Fruit fly (Drosophila melanogaster) whole organism, embryonic: Measurements from ENCODE around the gene CG44836.
A peak's percentile ranks its signal among the peaks of the same experiment; 100 is the strongest.

ENCODE experiments used
- Blimp-1 ChIP-seq: fragments of 200-800 bp; sonication (Bioruptor generic); optimal IDR thresholded peaks from 3 replicates; lab custom pipeline; 2018; ENCODE audit warnings: missing biosample characterization, missing genetic modification characterization, mild to moderate bottlenecking, moderate library complexity, missing genetic modification reagents
- CG10462 ChIP-seq: fragments of 200-800 bp; sonication (Bioruptor generic); optimal IDR thresholded peaks from 2 replicates; lab custom pipeline; 2016; ENCODE audit warnings: missing biosample characterization, missing genetic modification characterization
- CG11093 ChIP-seq: fragments of 200-800 bp; sonication (Bioruptor generic); IDR thresholded peaks from 3 replicates; pipeline ENCODE4 v1.3.6; 2022; ENCODE audit warnings: missing biosample characterization, missing genetic modification characterization
- CG11696 ChIP-seq: fragments of 200-800 bp; sonication (Bioruptor generic); IDR thresholded peaks from 2 replicates; pipeline ENCODE4 v1.3.6; 2022; ENCODE audit warnings: missing biosample characterization, missing genetic modification characterization
- CG12155 ChIP-seq: fragments of 200-800 bp; sonication (Bioruptor generic); optimal IDR thresholded peaks from 3 replicates; lab custom pipeline; 2016; ENCODE audit warnings: missing biosample characterization, missing genetic modification characterization
- CG12236 ChIP-seq: fragments of 200-800 bp; sonication (Bioruptor generic); optimal IDR thresholded peaks from 2 replicates; lab custom pipeline; 2016; ENCODE audit warnings: missing biosample characterization, missing genetic modification characterization
- CG13424 ChIP-seq: fragments of 200-800 bp; sonication (Bioruptor generic); optimal IDR thresholded peaks from 2 replicates; lab custom pipeline; 2019; ENCODE audit warnings: missing biosample characterization, mild to moderate bottlenecking, missing genetic modification characterization, moderate library complexity
- CG14667 ChIP-seq: fragments of 200-800 bp; sonication (Bioruptor generic); IDR thresholded peaks from 2 replicates; pipeline ENCODE4 v1.3.6; 2022; ENCODE audit warnings: missing biosample characterization, missing genetic modification characterization
- CG15269 ChIP-seq: fragments of 200-800 bp; sonication (Bioruptor generic); optimal IDR thresholded peaks from 2 replicates; lab custom pipeline; 2018; ENCODE audit warnings: missing biosample characterization, mild to moderate bottlenecking, missing genetic modification characterization, moderate library complexity
- CG15601 ChIP-seq: fragments of 200-800 bp; sonication (Bioruptor generic); optimal IDR thresholded peaks from 3 replicates; lab custom pipeline; 2019; ENCODE audit warnings: missing biosample characterization, mild to moderate bottlenecking, missing genetic modification characterization, moderate library complexity
- CG16779 ChIP-seq: fragments of 200-800 bp; sonication (Bioruptor generic); IDR thresholded peaks from 2 replicates; pipeline ENCODE4 v1.3.6; 2022; ENCODE audit warnings: missing biosample characterization, missing genetic modification characterization
- CG17361 ChIP-seq: fragments of 200-800 bp; sonication (Bioruptor generic); IDR thresholded peaks from 3 replicates; pipeline ENCODE4 v1.3.6; 2022; ENCODE audit warnings: missing biosample characterization, missing genetic modification characterization
- CG17912 ChIP-seq: fragments of 200-800 bp; sonication (Bioruptor generic); optimal IDR thresholded peaks from 2 replicates; lab custom pipeline; 2018; ENCODE audit warnings: missing biosample characterization, mild to moderate bottlenecking, missing genetic modification characterization
- CG18262 ChIP-seq: fragments of 200-800 bp; optimal IDR thresholded peaks from 3 replicates; lab custom pipeline; 2019; ENCODE audit warnings: missing biosample characterization, mild to moderate bottlenecking, missing genetic modification characterization, moderate library complexity
- CG31224 ChIP-seq: fragments of 200-800 bp; sonication (Bioruptor generic); IDR thresholded peaks from 2 replicates; pipeline ENCODE4 v1.3.6; 2022; ENCODE audit warnings: missing biosample characterization, missing genetic modification characterization
- CG32772 ChIP-seq: fragments of 200-800 bp; sonication (Bioruptor generic); IDR thresholded peaks from 2 replicates; pipeline ENCODE4 v1.3.6; 2022; ENCODE audit warnings: missing biosample characterization, missing genetic modification characterization
- CG3995 ChIP-seq: fragments of 200-800 bp; sonication (Bioruptor generic); optimal IDR thresholded peaks from 3 replicates; lab custom pipeline; 2016; ENCODE audit warnings: missing biosample characterization, missing genetic modification characterization
- CG4424 ChIP-seq: fragments of 200-800 bp; sonication (Bioruptor generic); optimal IDR thresholded peaks from 3 replicates; lab custom pipeline; 2016; ENCODE audit warnings: missing biosample characterization, missing genetic modification characterization
- CG4707 ChIP-seq: fragments of 200-800 bp; sonication (Bioruptor generic); optimal IDR thresholded peaks from 2 replicates; lab custom pipeline; 2018; ENCODE audit warnings: missing biosample characterization, mild to moderate bottlenecking, missing genetic modification characterization, moderate library complexity
- CG8089 ChIP-seq: fragments of 200-800 bp; sonication (Bioruptor generic); optimal IDR thresholded peaks from 3 replicates; lab custom pipeline; 2016; ENCODE audit warnings: missing biosample characterization, missing genetic modification characterization
- CG9609 ChIP-seq: fragments of 200-800 bp; sonication (Bioruptor generic); optimal IDR thresholded peaks from 3 replicates; lab custom pipeline; 2016; ENCODE audit warnings: missing biosample characterization, missing genetic modification characterization
- CG9932 ChIP-seq: fragments of 200-800 bp; sonication (Bioruptor generic); IDR thresholded peaks from 2 replicates; pipeline ENCODE4 v1.3.6; 2022; ENCODE audit warnings: missing biosample characterization, missing genetic modification characterization
- Deaf1 ChIP-seq: fragments of 200-800 bp; optimal IDR thresholded peaks from 3 replicates; lab custom pipeline; 2019; ENCODE audit warnings: missing biosample characterization, mild to moderate bottlenecking, missing genetic modification characterization, moderate library complexity
- Dfd ChIP-seq, 2 experiments: fragments of >200 bp; optimal IDR thresholded peaks; 2 replicates each; lab custom pipeline; 2017; ENCODE audit warnings: missing biosample characterization in 2 of 2, missing genetic modification characterization in 2 of 2
- Hr39 ChIP-seq: fragments of >200 bp; optimal IDR thresholded peaks from 2 replicates; lab custom pipeline; 2017
- Nf-YB ChIP-seq: fragments of 200-800 bp; sonication (Bioruptor generic); optimal IDR thresholded peaks from 3 replicates; lab custom pipeline; 2019; ENCODE audit warnings: missing biosample characterization, mild to moderate bottlenecking, missing genetic modification characterization, moderate library complexity
- Rx ChIP-seq: fragments of 200-800 bp; sonication (Bioruptor generic); IDR thresholded peaks from 2 replicates; pipeline ENCODE4 v1.3.6; 2022; ENCODE audit warnings: missing biosample characterization, missing genetic modification characterization
- Side ChIP-seq: fragments of 200-800 bp; sonication (Bioruptor generic); optimal IDR thresholded peaks from 2 replicates; lab custom pipeline; 2016; ENCODE audit warnings: missing biosample characterization, missing genetic modification characterization
- Vsx1 ChIP-seq: fragments of 200-800 bp; sonication (Bioruptor generic); optimal IDR thresholded peaks from 2 replicates; lab custom pipeline; 2017; ENCODE audit warnings: missing biosample characterization, mild to moderate bottlenecking, missing genetic modification characterization, missing genetic modification reagents
- Xbp1 ChIP-seq: fragments of 200-800 bp; sonication (Bioruptor generic); optimal IDR thresholded peaks from 3 replicates; lab custom pipeline; 2016; ENCODE audit warnings: missing biosample characterization, mild to moderate bottlenecking, missing genetic modification characterization
- ac ChIP-seq: fragments of 200-800 bp; sonication (Bioruptor generic); optimal IDR thresholded peaks from 3 replicates; lab custom pipeline; 2017; ENCODE audit warnings: missing biosample characterization, mild to moderate bottlenecking, missing genetic modification characterization
- amos ChIP-seq: fragments of 200-800 bp; sonication (Bioruptor generic); IDR thresholded peaks from 2 replicates; pipeline ENCODE4 v1.3.6; 2022; ENCODE audit warnings: missing biosample characterization, missing genetic modification characterization; ENCODE audit not compliant: partially characterized antibody
- ara ChIP-seq: fragments of 200-800 bp; sonication (Bioruptor generic); IDR thresholded peaks from 2 replicates; pipeline ENCODE4 v1.3.6; 2022; ENCODE audit warnings: missing biosample characterization, missing genetic modification characterization
- bigmax ChIP-seq: fragments of 200-800 bp; sonication (Bioruptor generic); optimal IDR thresholded peaks from 2 replicates; lab custom pipeline; 2018; ENCODE audit warnings: missing biosample characterization, mild to moderate bottlenecking, missing genetic modification characterization
- cato ChIP-seq: fragments of 200-800 bp; sonication (Bioruptor generic); optimal IDR thresholded peaks from 2 replicates; lab custom pipeline; 2016; ENCODE audit warnings: missing biosample characterization, missing genetic modification characterization, borderline replicate concordance
- eyg ChIP-seq: fragments of 200-800 bp; sonication (Bioruptor generic); optimal IDR thresholded peaks from 3 replicates; lab custom pipeline; 2016; ENCODE audit warnings: missing biosample characterization, missing genetic modification characterization
- fd64A ChIP-seq: fragments of 200-800 bp; sonication (Bioruptor generic); optimal IDR thresholded peaks from 3 replicates; lab custom pipeline; 2018; ENCODE audit warnings: missing biosample characterization, mild to moderate bottlenecking, missing genetic modification characterization
- fru ChIP-seq: fragments of >200 bp; optimal IDR thresholded peaks from 2 replicates; lab custom pipeline; 2017
- gsb ChIP-seq: fragments of 200-800 bp; sonication (Bioruptor generic); IDR thresholded peaks from 2 replicates; pipeline ENCODE4 v1.3.6; 2022; ENCODE audit warnings: missing biosample characterization, missing genetic modification characterization
- jumu ChIP-seq: fragments of 200-800 bp; sonication (Bioruptor generic); optimal IDR thresholded peaks from 3 replicates; lab custom pipeline; 2016; ENCODE audit warnings: missing biosample characterization, missing genetic modification characterization
- kah ChIP-seq: fragments of 200-800 bp; sonication (Bioruptor generic); optimal IDR thresholded peaks from 2 replicates; lab custom pipeline; 2018; ENCODE audit warnings: missing biosample characterization, mild to moderate bottlenecking, missing genetic modification characterization
- kay ChIP-seq: fragments of 200-800 bp; sonication (Bioruptor generic); optimal IDR thresholded peaks from 2 replicates; lab custom pipeline; 2016; ENCODE audit warnings: missing biosample characterization, missing genetic modification characterization
- oc ChIP-seq: fragments of 200-800 bp; sonication (Bioruptor generic); optimal IDR thresholded peaks from 2 replicates; lab custom pipeline; 2018; ENCODE audit warnings: missing biosample characterization, mild to moderate bottlenecking, missing genetic modification characterization, moderate library complexity
- org-1 ChIP-seq: fragments of 200-800 bp; sonication (Bioruptor generic); optimal IDR thresholded peaks from 2 replicates; lab custom pipeline; 2017; ENCODE audit warnings: missing biosample characterization, missing genetic modification characterization
- pfk ChIP-seq: fragments of 200-800 bp; sonication (Bioruptor generic); optimal IDR thresholded peaks from 2 replicates; lab custom pipeline; 2018; ENCODE audit warnings: missing biosample characterization, mild to moderate bottlenecking, missing genetic modification characterization, moderate library complexity
- pho ChIP-seq: fragments of 200-800 bp; sonication (Bioruptor generic); optimal IDR thresholded peaks from 2 replicates; lab custom pipeline; 2016; ENCODE audit warnings: missing biosample characterization, missing genetic modification characterization
- pita ChIP-seq: fragments of 200-800 bp; sonication (Bioruptor generic); optimal IDR thresholded peaks from 2 replicates; lab custom pipeline; 2017; ENCODE audit warnings: missing biosample characterization, mild to moderate bottlenecking, missing genetic modification characterization
- rib ChIP-seq: fragments of 200-800 bp; sonication (Bioruptor generic); IDR thresholded peaks from 2 replicates; pipeline ENCODE4 v1.3.6; 2022; ENCODE audit warnings: missing biosample characterization, missing genetic modification characterization
- row ChIP-seq: fragments of 200-800 bp; sonication (Bioruptor generic); IDR thresholded peaks from 3 replicates; pipeline ENCODE4 v1.3.6; 2022; ENCODE audit warnings: missing biosample characterization, missing genetic modification characterization
- sisA ChIP-seq: fragments of 200-800 bp; sonication (Bioruptor generic); IDR thresholded peaks from 2 replicates; pipeline ENCODE4 v1.3.6; 2022; ENCODE audit warnings: missing biosample characterization, missing genetic modification characterization
- tna ChIP-seq: fragments of 200-800 bp; sonication (Bioruptor generic); IDR thresholded peaks from 2 replicates; pipeline ENCODE4 v1.3.6; 2022; ENCODE audit warnings: missing biosample characterization, missing genetic modification characterization; ENCODE audit not compliant: partially characterized antibody
- trem ChIP-seq: fragments of 200-800 bp; optimal IDR thresholded peaks from 3 replicates; lab custom pipeline; 2019; ENCODE audit warnings: missing biosample characterization, mild to moderate bottlenecking, missing genetic modification characterization, moderate library complexity
- zen ChIP-seq: fragments of 200-800 bp; sonication (Bioruptor generic); optimal IDR thresholded peaks from 3 replicates; lab custom pipeline; 2018; ENCODE audit warnings: missing biosample characterization, mild to moderate bottlenecking, missing genetic modification characterization, moderate library complexity

CG44836 gene

dm6 chr3L:16411566-16411965 is 11.5 kb upstream of the CG44836 start, which contains the start of gene fax (continued):
- no peak for TF ChIP-seq CG12155 (GFP tag; lab: Kevin White, UChicago)
- no peak for TF ChIP-seq jumu (GFP tag; lab: Kevin White, UChicago)
- TF ChIP-seq Deaf1 = peak; percentile 97
- TF ChIP-seq CG31224 = no peak
- no peak for TF ChIP-seq fd64A
- peak; percentile 66; the same call in 1 of the 2 replicates for TF ChIP-seq CG16779 (GFP tag; lab: Robert Waterston, UW)
- no peak for TF ChIP-seq fru (lab: Kevin White, UChicago)
- TF ChIP-seq CG4707 (GFP tag; lab: Kevin White, UChicago) = peak; percentile 40
- no peak for TF ChIP-seq rib (GFP tag; lab: Robert Waterston, UW)
- TF ChIP-seq Side = peak; percentile 11
- TF ChIP-seq Vsx1 = no peak
- no peak for TF ChIP-seq ara (GFP tag; lab: Robert Waterston, UW)
- TF ChIP-seq oc (tag; lab: Kevin White, UChicago) = no peak
- TF ChIP-seq CG9609 (GFP tag; lab: Kevin White, UChicago) = no peak
- TF ChIP-seq pfk (GFP tag; lab: Kevin White, UChicago) = peak; percentile 12
- TF ChIP-seq Blimp-1 (GFP tag; lab: Kevin White, UChicago) = peak; percentile 33
- TF ChIP-seq CG12236 (GFP tag; lab: Kevin White, UChicago) = no peak
- no peak for TF ChIP-seq org-1
- TF ChIP-seq zen = peak; percentile 36
- TF ChIP-seq kay = no peak
- TF ChIP-seq CG32772 (GFP tag; lab: Robert Waterston, UW) = no peak
- TF ChIP-seq trem = peak; percentile 52
- no peak for TF ChIP-seq eyg
- peak; percentile 46 for TF ChIP-seq tna (GFP tag; lab: Robert Waterston, UW)
- no peak for TF ChIP-seq CG9932 (GFP tag; lab: Robert Waterston, UW)
- no peak for TF ChIP-seq CG14667 (GFP tag; lab: Robert Waterston, UW)
- no peak for TF ChIP-seq CG17361
- peak; percentile 39 for TF ChIP-seq Nf-YB (GFP tag; lab: Kevin White, UChicago)
- no peak for TF ChIP-seq gsb (GFP tag; lab: Robert Waterston, UW)
- TF ChIP-seq row = peak; percentile 46; the same call in 1 of the 3 replicates
- TF ChIP-seq CG17912 (GFP tag; lab: Kevin White, UChicago) = peak; percentile 4
- TF ChIP-seq cato = no peak
- no peak for TF ChIP-seq CG11093 (GFP tag; lab: Robert Waterston, UW)
- TF ChIP-seq CG4424 (GFP tag; lab: Kevin White, UChicago) = no peak
- TF ChIP-seq CG10462 = no peak
- TF ChIP-seq sisA (GFP tag; lab: Robert Waterston, UW) = no peak
- TF ChIP-seq pho = no peak
- TF ChIP-seq pita (GFP tag; lab: Kevin White, UChicago) = no peak
- TF ChIP-seq CG15601 (tag; lab: Kevin White, UChicago) = peak; percentile 30
- TF ChIP-seq Xbp1 (GFP tag; lab: Kevin White, UChicago) = peak; percentile 3
- no peak for TF ChIP-seq CG8089 (GFP tag; lab: Kevin White, UChicago)
- TF ChIP-seq ac (GFP tag; lab: Kevin White, UChicago) = peak; percentile 51
- TF ChIP-seq CG15269 = peak; percentile 18
- TF ChIP-seq Dfd (GFP tag; optimal IDR thresholded peaks at IDR 0.05; lab: Kevin White, UChicago) = no peak
- peak; percentile 8; the same call in 1 of the 2 replicates for TF ChIP-seq CG11696 (GFP tag; lab: Robert Waterston, UW)
- peak; percentile 84 for TF ChIP-seq CG3995 (GFP tag; lab: Kevin White, UChicago)
- TF ChIP-seq kah (GFP tag; lab: Kevin White, UChicago) = peak; percentile 10
- TF ChIP-seq CG13424 (tag; lab: Kevin White, UChicago) = no peak
- TF ChIP-seq bigmax (GFP tag; lab: Kevin White, UChicago) = no peak
- TF ChIP-seq Hr39 = no peak
- TF ChIP-seq Rx = no peak
- peak; percentile 57 for TF ChIP-seq amos
- peak; percentile 4 for TF ChIP-seq CG18262
